Fruit fly (Drosophila melanogaster) whole organism, embryonic: ENCODE results near the gene CG43915.

Source experiments
- Abd-B ChIP-seq: fragments of 200-800 bp; sonication (Bioruptor generic); optimal IDR thresholded peaks from 2 replicates; lab custom pipeline; 2018; ENCODE audit warnings: missing biosample characterization, mild to moderate bottlenecking, missing genetic modification characterization, moderate library complexity
- CG10366 ChIP-seq: fragments of 200-800 bp; sonication (Bioruptor generic); IDR thresholded peaks from 2 replicates; pipeline ENCODE4 v1.3.6; 2022; ENCODE audit warnings: missing biosample characterization, missing genetic modification characterization
- CG10959 ChIP-seq: fragments of 200-800 bp; sonication (Bioruptor generic); IDR thresholded peaks from 2 replicates; pipeline ENCODE4 v1.3.6; 2022; ENCODE audit warnings: missing biosample characterization, missing genetic modification characterization
- CG11085 ChIP-seq: fragments of 200-800 bp; sonication (Bioruptor generic); IDR thresholded peaks from 2 replicates; pipeline ENCODE4 v1.3.6; 2022; ENCODE audit warnings: missing biosample characterization, missing genetic modification characterization
- CG12299 ChIP-seq: fragments of 200-800 bp; sonication (Bioruptor generic); optimal IDR thresholded peaks from 2 replicates; lab custom pipeline; 2018; ENCODE audit warnings: missing biosample characterization, mild to moderate bottlenecking, missing genetic modification characterization
- CG1233 ChIP-seq: fragments of 200-800 bp; sonication (Bioruptor generic); optimal IDR thresholded peaks from 4 replicates; lab custom pipeline; 2018; ENCODE audit warnings: missing biosample characterization, mild to moderate bottlenecking, missing genetic modification characterization
- CG13123 ChIP-seq: fragments of 200-800 bp; sonication (Bioruptor generic); optimal IDR thresholded peaks from 2 replicates; lab custom pipeline; 2016; ENCODE audit warnings: missing biosample characterization, missing genetic modification characterization
- CG13287 ChIP-seq: fragments of 200-800 bp; sonication (Bioruptor generic); IDR thresholded peaks from 2 replicates; pipeline ENCODE4 v1.3.6; 2022; ENCODE audit warnings: missing biosample characterization, missing genetic modification characterization; ENCODE audit not compliant: partially characterized antibody
- CG1529 ChIP-seq: fragments of 200-800 bp; sonication (Bioruptor generic); optimal IDR thresholded peaks from 3 replicates; lab custom pipeline; 2018; ENCODE audit warnings: missing biosample characterization, missing genetic modification characterization
- CG16779 ChIP-seq: fragments of 200-800 bp; sonication (Bioruptor generic); IDR thresholded peaks from 2 replicates; pipeline ENCODE4 v1.3.6; 2022; ENCODE audit warnings: missing biosample characterization, missing genetic modification characterization
- CG31224 ChIP-seq: fragments of 200-800 bp; sonication (Bioruptor generic); IDR thresholded peaks from 2 replicates; pipeline ENCODE4 v1.3.6; 2022; ENCODE audit warnings: missing biosample characterization, missing genetic modification characterization
- CG31441 ChIP-seq: fragments of 200-800 bp; sonication (Bioruptor generic); IDR thresholded peaks from 2 replicates; pipeline ENCODE4 v1.3.6; 2022; ENCODE audit warnings: missing biosample characterization, missing genetic modification characterization
- CG3163 ChIP-seq: fragments of 200-800 bp; sonication (Bioruptor generic); optimal IDR thresholded peaks from 3 replicates; lab custom pipeline; 2016; ENCODE audit warnings: missing biosample characterization, missing genetic modification characterization
- CG4282 ChIP-seq: fragments of 200-800 bp; sonication (Bioruptor generic); optimal IDR thresholded peaks from 2 replicates; lab custom pipeline; 2016; ENCODE audit warnings: missing biosample characterization, missing genetic modification characterization
- CG4424 ChIP-seq: fragments of 200-800 bp; sonication (Bioruptor generic); optimal IDR thresholded peaks from 3 replicates; lab custom pipeline; 2016; ENCODE audit warnings: missing biosample characterization, missing genetic modification characterization
- CG6765 ChIP-seq: fragments of 200-800 bp; sonication (Bioruptor generic); optimal IDR thresholded peaks from 3 replicates; lab custom pipeline; 2017; ENCODE audit warnings: missing biosample characterization, mild to moderate bottlenecking, missing genetic modification characterization
- CG7963 ChIP-seq: fragments of 200-800 bp; sonication (Bioruptor generic); IDR thresholded peaks from 3 replicates; pipeline ENCODE4 v1.3.6; 2022; ENCODE audit warnings: missing biosample characterization, missing genetic modification characterization; ENCODE audit not compliant: partially characterized antibody
- D19B ChIP-seq: fragments of 200-800 bp; sonication (Bioruptor generic); optimal IDR thresholded peaks from 2 replicates; lab custom pipeline; 2017; ENCODE audit warnings: missing biosample characterization, mild to moderate bottlenecking, missing genetic modification characterization
- GATAe ChIP-seq: fragments of 200-800 bp; sonication (Bioruptor generic); conservative IDR thresholded peaks from 2 replicates; pipeline ENCODE4 v1.3.6; 2022; ENCODE audit warnings: missing biosample characterization, missing genetic modification characterization
- H2.0 ChIP-seq: fragments of 200-800 bp; sonication (Bioruptor generic); IDR thresholded peaks from 2 replicates; pipeline ENCODE4 v1.3.6; 2022; ENCODE audit warnings: missing biosample characterization, missing genetic modification characterization
- Hey ChIP-seq: fragments of 200-800 bp; sonication (Bioruptor generic); optimal IDR thresholded peaks from 3 replicates; lab custom pipeline; 2018; ENCODE audit warnings: missing biosample characterization, mild to moderate bottlenecking, missing genetic modification characterization
- Max ChIP-seq: fragments of 200-800 bp; sonication (Bioruptor generic); optimal IDR thresholded peaks from 2 replicates; lab custom pipeline; 2016; ENCODE audit warnings: missing biosample characterization, mild to moderate bottlenecking, missing genetic modification characterization
- Nf-YC ChIP-seq: fragments of 200-800 bp; optimal IDR thresholded peaks from 3 replicates; lab custom pipeline; 2019; ENCODE audit warnings: missing biosample characterization, mild to moderate bottlenecking, missing genetic modification characterization, moderate library complexity
- PHDP ChIP-seq: fragments of 200-800 bp; sonication (Bioruptor generic); optimal IDR thresholded peaks from 3 replicates; lab custom pipeline; 2018; ENCODE audit warnings: missing biosample characterization, mild to moderate bottlenecking, missing genetic modification characterization, moderate library complexity
- Sox102F ChIP-seq: fragments of 200-800 bp; sonication (Bioruptor generic); optimal IDR thresholded peaks from 2 replicates; lab custom pipeline; 2018; ENCODE audit warnings: missing biosample characterization, mild to moderate bottlenecking, missing genetic modification characterization, moderate library complexity
- Sry-β ChIP-seq: fragments of 200-800 bp; sonication (Bioruptor generic); optimal IDR thresholded peaks from 2 replicates; lab custom pipeline; 2018; ENCODE audit warnings: missing biosample characterization, mild to moderate bottlenecking, missing genetic modification characterization, moderate library complexity
- Tbp ChIP-seq: fragments of >200 bp; optimal IDR thresholded peaks from 2 replicates; lab custom pipeline; 2018; ENCODE audit warnings: missing biosample characterization, missing genetic modification characterization
- Vsx1 ChIP-seq: fragments of 200-800 bp; sonication (Bioruptor generic); optimal IDR thresholded peaks from 2 replicates; lab custom pipeline; 2017; ENCODE audit warnings: missing biosample characterization, mild to moderate bottlenecking, missing genetic modification characterization, missing genetic modification reagents
- bsh ChIP-seq, 2 experiments: fragments of 200-800 bp; sonication (Bioruptor generic); optimal IDR thresholded peaks; 2 replicates each; lab custom pipeline; 2017 to 2018; ENCODE audit warnings: mild to moderate bottlenecking in 2 of 2, missing biosample characterization in 2 of 2, missing genetic modification characterization in 2 of 2, moderate library complexity in 1 of 2
- cato ChIP-seq: fragments of 200-800 bp; sonication (Bioruptor generic); optimal IDR thresholded peaks from 2 replicates; lab custom pipeline; 2016; ENCODE audit warnings: missing biosample characterization, missing genetic modification characterization, borderline replicate concordance
- dimm ChIP-seq: fragments of 200-800 bp; sonication (Bioruptor generic); IDR thresholded peaks from 2 replicates; pipeline ENCODE4 v1.3.6; 2022; ENCODE audit warnings: missing biosample characterization, missing genetic modification characterization
- dmrt11E ChIP-seq: fragments of 200-800 bp; sonication (Bioruptor generic); optimal IDR thresholded peaks from 3 replicates; lab custom pipeline; 2018; ENCODE audit warnings: missing biosample characterization, mild to moderate bottlenecking, missing genetic modification characterization, moderate library complexity
- emc ChIP-seq: fragments of 200-800 bp; sonication (Bioruptor generic); optimal IDR thresholded peaks from 2 replicates; lab custom pipeline; 2016; ENCODE audit warnings: missing biosample characterization, missing genetic modification characterization
- gfzf ChIP-seq: fragments of 200-800 bp; sonication (Bioruptor generic); optimal IDR thresholded peaks from 2 replicates; lab custom pipeline; 2016; ENCODE audit warnings: missing biosample characterization, mild to moderate bottlenecking, missing genetic modification characterization, moderate library complexity
- gt ChIP-seq: fragments of 200-800 bp; sonication (Bioruptor generic); IDR thresholded peaks from 2 replicates; pipeline ENCODE4 v1.3.6; 2022; ENCODE audit warnings: missing biosample characterization, missing genetic modification characterization
- h ChIP-seq: fragments of >200 bp; optimal IDR thresholded peaks from 2 replicates; lab custom pipeline; 2017
- hth ChIP-seq: fragments of >200 bp; optimal IDR thresholded peaks from 2 replicates; lab custom pipeline; 2017; ENCODE audit warnings: inconsistent platforms
- ind ChIP-seq: fragments of 200-800 bp; sonication (Bioruptor generic); optimal IDR thresholded peaks from 3 replicates; lab custom pipeline; 2016; ENCODE audit warnings: missing biosample characterization, missing genetic modification characterization
- jing ChIP-seq: fragments of 200-800 bp; sonication (Bioruptor generic); optimal IDR thresholded peaks from 2 replicates; lab custom pipeline; 2018; ENCODE audit warnings: missing biosample characterization, mild to moderate bottlenecking, missing genetic modification characterization
- lov ChIP-seq, 2 experiments: fragments of 200-800 bp in 1 of 2; fragments of >200 bp in 1 of 2; sonication (Bioruptor generic) in 1 of 2; IDR thresholded peaks in 1 of 2; optimal IDR thresholded peaks in 1 of 2; 2 replicates in 1 of 2; 3 replicates in 1 of 2; pipeline versions ENCODE4 v1.3.6 to Lab custom; 2017 to 2022; ENCODE audit warnings: missing biosample characterization in 1 of 2, missing genetic modification characterization in 1 of 2
- nom ChIP-seq: fragments of 200-800 bp; sonication (Bioruptor generic); optimal IDR thresholded peaks from 2 replicates; lab custom pipeline; 2017; ENCODE audit warnings: missing biosample characterization, missing genetic modification characterization, mild to moderate bottlenecking, moderate library complexity, missing genetic modification reagents
- otp ChIP-seq: fragments of 200-800 bp; sonication (Bioruptor generic); IDR thresholded peaks from 3 replicates; pipeline ENCODE4, ENCODE4 v1.3.6; 2022; ENCODE audit warnings: missing biosample characterization, missing genetic modification characterization
- row ChIP-seq: fragments of 200-800 bp; sonication (Bioruptor generic); IDR thresholded peaks from 3 replicates; pipeline ENCODE4 v1.3.6; 2022; ENCODE audit warnings: missing biosample characterization, missing genetic modification characterization
- sens ChIP-seq: fragments of 200-800 bp; sonication (Bioruptor generic); peaks from one replicate; lab custom pipeline; 2016; ENCODE audit warnings: missing biosample characterization, missing genetic modification characterization
- slbo ChIP-seq: fragments of 200-800 bp; sonication (Bioruptor generic); IDR thresholded peaks from 2 replicates; pipeline ENCODE4 v1.3.6; 2022; ENCODE audit warnings: missing biosample characterization, missing genetic modification characterization
- tin ChIP-seq: fragments of 200-800 bp; sonication (Bioruptor generic); optimal IDR thresholded peaks from 3 replicates; lab custom pipeline; 2016; ENCODE audit warnings: missing biosample characterization, missing genetic modification characterization
- ttk ChIP-seq: fragments of 200-800 bp; sonication (Bioruptor generic); IDR thresholded peaks from 2 replicates; pipeline ENCODE4 v2.1.2; 2022; ENCODE audit warnings: missing biosample characterization, missing genetic modification characterization
- wdn ChIP-seq: fragments of 200-800 bp; sonication (Bioruptor generic); IDR thresholded peaks from 2 replicates; pipeline ENCODE4 v1.3.6; 2022; ENCODE audit warnings: missing biosample characterization, missing genetic modification characterization
- zen2 ChIP-seq: fragments of 200-800 bp; sonication (Bioruptor generic); IDR thresholded peaks from 3 replicates; pipeline ENCODE4 v1.3.6; 2022; ENCODE audit warnings: missing biosample characterization, missing genetic modification characterization; ENCODE audit not compliant: partially characterized antibody
- zfh1 ChIP-seq: fragments of 200-800 bp; sonication (Bioruptor generic); IDR thresholded peaks from 3 replicates; pipeline ENCODE4 v1.3.6; 2022; ENCODE audit warnings: missing biosample characterization, missing genetic modification characterization

The CG43915 gene

DNA sequence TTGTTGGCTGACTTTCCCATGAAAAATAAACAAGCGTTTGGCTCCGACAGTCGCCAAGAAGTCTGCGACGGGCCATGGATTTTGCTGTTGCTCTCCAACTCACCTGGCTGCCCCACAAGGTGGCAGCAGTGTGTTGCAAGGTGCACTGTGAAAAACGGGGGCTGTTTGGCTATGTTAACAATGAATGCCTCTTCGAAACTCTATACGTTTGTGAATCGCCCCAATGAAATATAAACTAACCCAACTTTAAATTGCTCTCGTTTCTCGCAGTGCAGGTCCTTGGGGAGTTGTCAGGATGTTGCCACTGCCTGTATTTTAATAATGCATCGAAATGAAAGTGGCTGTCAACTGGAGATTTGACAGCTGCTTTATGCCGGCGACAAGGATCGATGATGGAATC lies 41.6 kb downstream of the CG43915 start (continued):
- no peak for TF ChIP-seq gfzf
- 0 out of 2 replicates have a peak, but pooled peaks have one; percentile 7 for TF ChIP-seq ttk (GFP tag; lab: Robert Waterston, UW)
- no peak for TF ChIP-seq CG3163 (GFP tag; lab: Kevin White, UChicago)
- TF ChIP-seq Vsx1 (GFP tag; lab: Kevin White, UChicago): no peak
- 0 out of 2 replicates have a peak, but pooled peaks have one; percentile 16 for TF ChIP-seq CG31441
- no peak for TF ChIP-seq CG11085
- TF ChIP-seq otp (GFP tag; lab: Robert Waterston, UW): 0 out of 3 replicates have a peak, but pooled peaks have one; percentile 32
- TF ChIP-seq row (GFP tag; lab: Robert Waterston, UW): peak; percentile 28; the same call in 1 of the 3 replicates
- TF ChIP-seq CG4282: no peak
- TF ChIP-seq dmrt11E: peak; percentile 28
- TF ChIP-seq H2.0 (GFP tag; lab: Robert Waterston, UW): no peak
- no peak for TF ChIP-seq GATAe (GFP tag; lab: Robert Waterston, UW)
- no peak for TF ChIP-seq zen2 (GFP tag; lab: Robert Waterston, UW)
- TF ChIP-seq zfh1 (GFP tag; lab: Robert Waterston, UW): peak; percentile 46; the same call in 1 of the 3 replicates
- TF ChIP-seq ind (GFP tag; lab: Kevin White, UChicago): no peak
- TF ChIP-seq slbo (GFP tag; lab: Robert Waterston, UW): peak; percentile 16; the same call in 1 of the 2 replicates

DNA sequence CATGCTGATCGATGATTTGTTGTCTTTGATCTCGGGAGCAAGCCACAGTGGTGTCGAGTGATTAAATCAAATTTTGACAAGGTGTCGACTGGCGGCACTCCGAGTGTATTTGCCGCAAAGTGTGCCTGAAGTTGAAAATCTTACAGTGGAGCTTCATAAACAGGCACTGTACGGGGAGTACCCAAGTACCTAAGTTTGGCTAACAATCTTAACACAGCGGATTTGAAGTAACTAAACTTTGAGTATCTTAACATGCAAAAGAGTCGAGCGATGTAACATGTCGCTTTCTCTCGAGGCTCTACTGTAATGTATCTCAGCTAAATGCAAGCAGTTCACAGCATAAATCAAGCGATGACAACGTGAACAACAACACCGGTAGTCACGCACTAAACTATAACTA lies 44.1 kb downstream of the CG43915 start:
- TF ChIP-seq wdn (GFP tag; lab: Robert Waterston, UW) (no peak), bsh (GFP tag; optimal IDR thresholded peaks at IDR 0.05; lab: Kevin White, UChicago) (peak in 1 of 2 experiments; percentile 87), CG1529 (GFP tag; lab: Kevin White, UChicago) (peak; percentile 57), lov (optimal IDR thresholded peaks at IDR 0.05; lab: Kevin White, UChicago) (no peak), lov (GFP tag; IDR thresholded peaks at IDR 0.05; lab: Robert Waterston, UW) (peak; percentile 80), emc (GFP tag; lab: Kevin White, UChicago) (no peak), nom (no peak), CG7963 (GFP tag; lab: Robert Waterston, UW) (no peak), sens (peak; percentile 97), CG13287 (GFP tag; lab: Robert Waterston, UW) (no peak), cato (GFP tag; lab: Kevin White, UChicago) (peak; percentile 36), Tbp (GFP tag; lab: Kevin White, UChicago) (no peak), CG1233 (GFP tag; lab: Kevin White, UChicago) (peak; percentile 60), hth (lab: Kevin White, UChicago) (no peak), Max (no peak), Sry-β (GFP tag; lab: Kevin White, UChicago) (no peak), jing (GFP tag; lab: Kevin White, UChicago) (peak; percentile 76), CG31224 (GFP tag; lab: Robert Waterston, UW) (0 out of 2 replicates have a peak, but pooled peaks have one; percentile 25), CG4424 (GFP tag; lab: Kevin White, UChicago) (peak; percentile 74), Hey (tag; lab: Kevin White, UChicago) (no peak), CG16779 (GFP tag; lab: Robert Waterston, UW) (no peak), dimm (GFP tag; lab: Robert Waterston, UW) (no peak), Sox102F (peak; percentile 65), PHDP (peak; percentile 48), Nf-YC (tag; lab: Kevin White, UChicago) (no peak), h (lab: Kevin White, UChicago) (no peak), gt (peak; percentile 55; the same call in 1 of the 2 replicates), Abd-B (GFP tag; lab: Kevin White, UChicago) (peak; percentile 70), D19B (GFP tag; lab: Kevin White, UChicago) (no peak), CG10366 (peak; percentile 66), CG13123 (GFP tag; lab: Kevin White, UChicago) (no peak), slbo (GFP tag; lab: Robert Waterston, UW) (peak; percentile 58), tin (GFP tag; lab: Kevin White, UChicago) (peak; percentile 81), CG12299 (tag; lab: Kevin White, UChicago) (no peak), CG6765 (GFP tag; lab: Kevin White, UChicago) (no peak), CG10959 (GFP tag; lab: Robert Waterston, UW) (peak; percentile 85), row (GFP tag; lab: Robert Waterston, UW) (peak; percentile 74)
